Worm (Caenorhabditis elegans) whole organism, young adult: ENCODE measurements around the gene F10D7.10.

Source experiments
- B0019.2 ChIP-seq: fragments of 200-800 bp; sonication (Bioruptor generic); conservative IDR thresholded peaks from 2 replicates; pipeline ENCODE4 v1.3.6; 2022; ENCODE audit warnings: missing genetic modification reagents, missing genetic modification characterization, missing compliant biosample characterization
- ZK185.1 ChIP-seq: sonication (generic microtip); optimal IDR thresholded peaks from 2 replicates; lab custom pipeline; 2016; ENCODE audit warnings: mild to moderate bottlenecking, missing genetic modification characterization, missing compliant biosample characterization; ENCODE audit not compliant: poor library complexity, severe bottlenecking
- lin-35 ChIP-seq, 3 experiments: fragments of 150-350 bp in 2 of 3; sonication (generic microtip) in 1 of 3; optimal IDR thresholded peaks; 2 replicates each; lab custom pipeline; 2014 to 2018; ENCODE audit warnings: missing biosample characterization in 3 of 3, missing genetic modification characterization in 3 of 3, missing genetic modification reagents in 3 of 3
- lir-1 ChIP-seq: fragments of 200-800 bp; sonication (Bioruptor generic); conservative IDR thresholded peaks from 2 replicates; pipeline ENCODE4 v1.3.6; 2022; ENCODE audit warnings: missing genetic modification reagents, missing genetic modification characterization, missing compliant biosample characterization
- rcor-1 ChIP-seq: fragments of 200-800 bp; sonication (Bioruptor generic); IDR thresholded peaks from 2 replicates; pipeline ENCODE4 v1.3.6; 2022; ENCODE audit warnings: missing genetic modification reagents, missing genetic modification characterization, missing compliant biosample characterization
- snpc-4 ChIP-seq, 5 experiments: fragments of 150-350 bp in 1 of 5; sonication (generic microtip) in 4 of 5; optimal IDR thresholded peaks; 2 replicates each; lab custom pipeline; 2014 to 2018; ENCODE audit warnings: missing genetic modification characterization in 5 of 5, missing biosample characterization in 3 of 5, antibody characterized with exemption in 2 of 5, mild to moderate bottlenecking in 2 of 5, missing compliant biosample characterization in 2 of 5, missing genotype in 2 of 5, moderate library complexity in 2 of 5, missing genetic modification reagents in 1 of 5
- tlf-1 ChIP-seq: fragments of 200-800 bp; sonication (Bioruptor generic); optimal IDR thresholded peaks from 2 replicates; lab custom pipeline; 2018; ENCODE audit warnings: mild to moderate bottlenecking, missing genetic modification characterization, missing compliant biosample characterization

- TF ChIP-seq rcor-1 (GFP tag; lab: Robert Waterston, UW) (no peak), snpc-4 (GFP tag; optimal IDR thresholded peaks at IDR 0.05; lab: Kevin White, UChicago) (no peak), snpc-4 (tag; optimal IDR thresholded peaks at IDR 0.05; lab: Kevin White, UChicago) (no peak), lin-35 (GFP tag; optimal IDR thresholded peaks at IDR 0.05; lab: Kevin White, UChicago) (no peak), lir-1 (GFP tag; lab: Robert Waterston, UW) (no peak), tlf-1 (GFP tag; lab: Kevin White, UChicago) (no peak), ZK185.1 (tag; lab: Kevin White, UChicago) (no peak), B0019.2 (no peak)
Measured at ce11 chrX:17421532-17422078, 42.0 kb upstream of the F10D7.10 start, which contains the start of gene osm-11.
